Worm (Caenorhabditis elegans): ENCODE data around the gene mrps-10.

The mrps-10 gene

DNA sequence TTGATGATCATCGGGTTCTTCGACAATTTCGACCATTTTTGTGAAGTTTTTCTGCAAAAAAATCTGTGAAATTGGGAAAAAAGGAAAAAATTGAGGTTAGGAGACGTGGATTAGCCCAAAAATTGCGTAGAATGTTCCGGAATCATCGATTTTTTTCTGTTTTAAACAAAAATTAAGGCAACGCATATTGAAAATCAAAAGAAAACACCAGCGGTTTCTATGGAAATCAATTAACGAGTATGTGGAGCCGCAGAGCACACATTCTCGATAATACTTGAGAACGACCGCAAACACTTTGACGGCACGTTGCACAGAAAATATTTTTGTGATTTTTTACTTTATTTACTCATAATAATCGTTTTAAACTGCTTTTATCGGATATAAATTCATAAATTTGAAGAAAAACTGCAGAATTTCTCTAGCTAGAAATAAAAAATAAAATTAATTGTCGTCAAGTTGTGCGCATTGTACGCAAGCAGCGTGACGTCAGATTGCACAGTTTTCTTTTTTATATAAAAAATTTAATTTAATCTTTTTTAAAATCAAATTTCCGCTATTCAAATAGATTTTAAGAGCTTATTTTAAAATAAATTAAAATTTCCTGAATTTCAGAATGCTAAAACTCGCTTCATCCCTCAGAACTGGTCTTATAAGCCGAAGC lies at the start of gene mrps-10, which contains the start of gene npp-25:
mrps-10 (plus strand) TSS at position 611 of the 661 bp plus-strand sequence.
npp-25 (minus strand) TSS at position 51 of the 661 bp plus-strand sequence.
- no peak for TF ChIP-seq unc-62 (GFP tag; optimal IDR thresholded peaks at IDR 0.05)

DNA sequence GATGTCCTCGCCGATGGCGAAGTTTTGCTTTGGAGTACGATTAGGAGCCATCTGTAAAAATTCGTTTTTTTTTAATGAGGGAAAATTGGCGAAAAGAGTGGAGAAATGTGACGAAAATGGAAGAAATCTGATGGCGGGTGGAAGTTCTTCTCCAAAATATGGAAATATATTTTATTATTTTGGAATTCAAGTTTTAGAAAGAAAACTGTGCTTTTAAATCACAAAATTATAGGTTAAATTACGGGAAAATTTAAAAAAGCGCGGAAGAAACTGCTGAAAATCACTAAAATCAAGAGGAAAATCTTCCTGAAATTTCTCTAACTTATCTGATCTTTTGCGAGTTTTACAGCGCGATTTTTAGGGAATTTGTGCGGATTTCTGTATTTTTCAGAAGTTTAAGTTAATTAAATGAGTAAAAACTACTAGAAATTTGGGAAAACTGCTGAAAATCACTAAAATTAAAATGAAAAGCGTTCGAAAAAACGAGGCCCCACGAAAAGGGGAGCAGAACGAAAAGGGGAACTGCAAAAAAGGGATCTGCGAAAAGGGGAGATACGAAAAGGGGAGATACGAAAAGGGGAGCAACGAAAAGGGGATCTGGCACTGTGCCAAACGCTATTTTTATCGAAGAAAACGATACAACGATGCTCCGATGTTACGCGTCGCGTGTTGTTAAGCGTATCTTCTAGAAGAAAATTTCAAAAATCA lies 48.7 kb upstream of the mrps-10 start, which contains the start of the genes cec-7 and enu-3.5:
cec-7 (minus strand) TSS at position 51 of the 708 bp plus-strand sequence.
enu-3.5 (plus strand) TSS at position 670 of the 708 bp plus-strand sequence.
- TF ChIP-seq unc-62 (GFP tag; optimal IDR thresholded peaks at IDR 0.05), result no peak

DNA sequence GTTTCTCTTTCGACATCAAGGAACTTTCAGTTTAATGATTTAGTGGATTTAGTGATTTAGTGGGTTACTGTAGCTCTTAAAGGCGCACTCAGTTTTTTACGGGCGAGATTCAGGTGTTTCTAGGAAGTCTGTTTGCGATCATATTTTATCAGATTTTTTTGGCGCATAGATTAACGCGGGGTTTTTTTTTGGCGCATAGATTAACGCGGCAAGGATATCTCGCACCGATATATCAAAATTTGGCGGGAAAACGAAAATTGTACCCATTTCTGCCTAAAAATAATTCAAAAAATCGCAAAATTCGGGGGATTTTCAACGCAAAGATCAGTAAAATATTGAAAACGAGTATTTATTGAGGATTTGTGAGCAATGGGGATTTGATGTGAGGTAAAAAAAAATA lies 45.7 kb upstream of the mrps-10 start:
- TF ChIP-seq unc-62 (GFP tag; optimal IDR thresholded peaks at IDR 0.05), result no peak

DNA sequence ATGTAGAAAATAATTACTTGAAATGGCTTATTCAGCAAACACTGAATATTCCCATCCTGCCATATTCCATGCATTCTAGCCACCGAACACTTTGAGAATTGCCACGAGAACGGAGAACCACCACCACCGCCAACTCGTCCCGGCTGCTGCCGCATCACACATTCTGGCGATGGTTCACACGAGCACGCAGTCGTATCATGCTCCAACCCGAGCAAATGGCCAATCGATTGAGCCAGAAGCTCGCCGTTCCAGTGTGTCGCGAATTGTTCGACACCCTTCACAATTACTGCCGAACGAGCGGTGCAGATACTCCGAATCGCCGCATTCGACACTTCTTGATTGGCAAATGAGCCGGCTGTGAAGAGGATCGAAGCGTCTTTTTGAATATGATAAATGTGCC lies 41.2 kb upstream of the mrps-10 start:
- TF ChIP-seq unc-62 (GFP tag; optimal IDR thresholded peaks at IDR 0.05), result no peak

DNA sequence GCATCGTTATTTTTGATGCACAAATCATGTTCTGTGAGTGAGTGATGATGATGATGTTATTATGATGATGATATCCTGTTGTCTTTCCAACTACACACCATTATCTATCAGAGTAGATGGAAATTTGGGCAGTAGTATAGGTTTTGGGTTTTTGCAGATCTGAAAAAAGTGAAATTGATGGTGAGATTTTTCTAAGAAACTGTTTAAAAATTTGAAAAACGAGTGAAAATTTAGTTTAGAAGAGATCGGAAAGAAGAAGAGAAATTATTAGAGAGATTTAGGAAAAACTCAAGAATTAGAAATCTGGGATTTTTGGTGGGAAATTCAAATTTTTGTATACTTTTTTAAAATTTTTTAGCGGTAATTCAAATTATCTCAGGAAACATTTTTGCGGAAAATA lies 34.8 kb upstream of the mrps-10 start, which contains the start of the genes Y37D8A.29 and unc-71:
Y37D8A.29 (minus strand) TSS at position 101 of the 400 bp plus-strand sequence.
unc-71 (minus strand) TSS at position 159 of the 400 bp plus-strand sequence.
- no peak for TF ChIP-seq unc-62 (GFP tag; optimal IDR thresholded peaks at IDR 0.05)

DNA sequence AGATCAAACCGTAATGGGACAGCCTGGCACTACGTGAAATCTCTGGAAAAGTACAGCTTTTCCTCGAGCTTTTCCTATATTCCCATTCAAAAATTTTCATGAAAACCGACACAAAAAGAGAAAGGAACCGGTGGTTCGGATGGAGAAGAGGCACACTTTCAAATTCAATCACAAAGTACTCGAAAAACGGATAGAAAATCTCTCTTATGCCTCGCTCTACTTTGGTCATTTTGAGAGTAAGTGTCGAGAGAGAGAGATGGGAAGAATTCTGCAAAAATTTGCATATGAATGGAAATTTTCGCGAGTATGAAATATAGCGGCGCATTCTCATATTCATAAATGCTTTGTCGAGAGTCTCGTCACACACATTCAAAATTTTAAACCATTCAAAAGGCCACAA lies 33.6 kb upstream of the mrps-10 start:
- no peak for TF ChIP-seq unc-62 (GFP tag; optimal IDR thresholded peaks at IDR 0.05)

DNA sequence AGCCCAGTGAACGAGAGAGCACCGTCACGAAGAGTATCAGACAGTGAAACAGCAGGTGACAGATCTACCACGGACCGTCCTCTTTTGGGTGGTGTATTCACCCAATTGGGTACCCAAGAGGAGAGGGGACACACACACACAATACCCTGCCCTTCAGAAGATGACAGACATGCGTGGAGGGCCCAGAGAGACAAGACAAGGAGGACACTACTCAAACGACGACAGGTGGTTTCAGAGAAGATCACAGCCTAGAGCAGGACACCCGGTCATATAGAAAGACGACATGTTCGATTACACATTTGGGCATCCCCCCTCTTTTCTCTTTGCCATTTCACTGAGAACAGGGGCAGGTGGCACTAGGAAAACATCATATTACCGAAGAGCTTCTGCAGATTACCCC lies 32.1 kb upstream of the mrps-10 start:
- no peak for TF ChIP-seq unc-62 (GFP tag; optimal IDR thresholded peaks at IDR 0.05)

DNA sequence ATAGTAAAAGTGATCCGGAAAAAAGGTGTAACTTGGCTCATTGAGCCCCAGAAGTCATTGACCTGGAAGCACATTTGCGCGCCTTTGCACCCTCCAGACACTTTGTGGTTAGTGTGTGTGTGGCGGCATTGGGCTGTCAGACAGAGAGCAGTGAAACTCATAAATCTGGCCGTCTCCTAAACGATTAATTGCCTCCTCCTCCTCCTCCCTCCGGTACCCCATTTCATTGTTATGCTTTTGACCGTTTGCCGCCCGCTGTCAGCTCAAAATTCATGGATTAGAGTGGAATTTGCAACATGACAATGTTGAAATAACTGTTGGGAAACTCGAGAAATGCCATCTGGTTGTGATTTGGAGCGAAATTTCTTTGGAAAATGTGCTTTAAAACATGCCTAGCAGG lies 22.3 kb upstream of the mrps-10 start:
- no peak for TF ChIP-seq unc-62 (GFP tag; optimal IDR thresholded peaks at IDR 0.05)

DNA sequence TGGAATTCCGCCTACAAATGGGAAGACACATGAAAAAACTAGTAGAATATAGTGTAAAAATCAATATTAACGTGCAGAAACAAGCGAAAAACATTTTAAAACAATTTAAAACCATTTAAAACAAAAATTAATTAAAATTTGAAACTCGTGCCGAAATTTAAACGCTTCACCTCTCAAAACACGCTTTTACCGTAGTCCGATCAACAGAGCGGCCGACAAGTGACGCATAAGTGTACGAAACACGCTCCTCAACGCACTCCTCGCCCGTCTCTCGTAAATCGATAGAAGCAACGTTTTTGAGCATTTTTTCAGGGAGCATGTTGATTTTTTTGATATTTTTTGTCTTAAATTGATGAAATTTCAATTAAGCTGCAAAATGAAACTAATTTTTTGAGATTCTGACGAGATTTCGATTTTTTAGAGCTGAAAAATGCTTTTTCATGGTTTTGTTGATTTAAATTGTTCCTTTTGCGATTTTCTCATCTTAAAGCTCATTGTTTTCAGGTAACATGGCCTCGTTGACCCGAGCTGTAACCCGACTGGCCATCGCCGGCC lies 21.3 kb upstream of the mrps-10 start, which contains the start of gene cox-5A:
cox-5A (plus strand) TSS at position 505 of the 555 bp plus-strand sequence.
- TF ChIP-seq unc-62 (GFP tag; optimal IDR thresholded peaks at IDR 0.05), result no peak

DNA sequence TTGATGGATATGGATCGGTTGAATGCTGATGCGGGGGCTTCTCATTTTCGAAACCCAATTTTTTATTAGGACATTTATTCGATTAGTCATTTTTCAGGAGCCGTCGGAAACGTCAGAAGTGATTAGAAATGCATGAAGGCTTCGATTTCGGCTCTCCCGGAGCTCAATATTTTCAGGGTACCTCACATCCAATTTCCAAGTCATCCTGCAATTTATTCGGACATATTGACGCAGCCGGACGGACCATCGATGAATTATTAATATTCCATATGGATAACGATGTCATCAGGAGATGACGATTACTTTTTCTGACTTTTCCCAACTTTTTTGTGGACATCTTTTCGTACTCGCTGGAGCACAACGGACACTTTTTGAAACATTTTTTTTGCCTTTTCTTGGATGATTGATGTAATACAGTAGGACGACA lies 19.7 kb upstream of the mrps-10 start:
- no peak for TF ChIP-seq unc-62 (GFP tag; optimal IDR thresholded peaks at IDR 0.05)

DNA sequence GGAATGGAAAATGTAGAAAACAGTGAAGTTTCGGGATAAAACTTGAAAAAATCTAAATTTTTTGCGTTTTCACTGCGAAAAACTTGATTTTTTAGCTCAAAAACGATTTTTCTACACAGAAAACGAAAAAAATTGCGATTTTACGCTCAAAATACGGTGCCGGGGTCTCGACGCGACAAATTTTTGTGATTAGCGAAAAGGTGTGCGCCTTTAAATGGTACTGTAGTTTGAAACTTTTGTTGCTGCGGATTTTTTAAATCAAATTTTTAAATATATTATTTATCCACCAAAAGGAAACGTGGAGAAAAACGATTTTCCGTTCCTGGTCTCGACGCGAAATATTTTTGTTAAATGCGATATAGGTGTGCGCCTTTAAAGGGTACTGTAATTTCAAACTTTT lies 19.1 kb upstream of the mrps-10 start:
- no peak for TF ChIP-seq unc-62 (GFP tag; optimal IDR thresholded peaks at IDR 0.05)

DNA sequence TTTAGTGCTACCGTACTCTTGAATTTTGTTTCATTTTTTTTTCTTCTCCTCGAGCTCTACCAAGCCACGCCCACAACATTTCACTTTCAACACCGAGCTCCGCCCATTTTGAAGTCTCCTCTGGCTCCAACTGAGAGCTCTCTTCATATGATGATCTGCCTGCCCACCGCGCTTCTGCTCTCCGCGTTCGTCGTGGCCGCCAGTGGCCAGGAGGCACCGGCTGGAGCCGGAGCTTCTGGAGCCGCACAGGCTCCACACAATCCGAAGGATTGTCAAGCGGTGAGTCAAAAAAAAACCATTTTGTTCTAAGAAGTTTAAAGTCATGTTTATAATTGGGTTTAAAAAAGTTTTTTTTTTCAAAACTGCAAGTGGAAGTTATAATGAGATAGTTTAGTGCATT lies 16.0 kb upstream of the mrps-10 start, which contains the start of gene flp-14:
flp-14 (plus strand) TSS at position 146 of the 400 bp plus-strand sequence.
- TF ChIP-seq unc-62 (GFP tag; optimal IDR thresholded peaks at IDR 0.05), result no peak

DNA sequence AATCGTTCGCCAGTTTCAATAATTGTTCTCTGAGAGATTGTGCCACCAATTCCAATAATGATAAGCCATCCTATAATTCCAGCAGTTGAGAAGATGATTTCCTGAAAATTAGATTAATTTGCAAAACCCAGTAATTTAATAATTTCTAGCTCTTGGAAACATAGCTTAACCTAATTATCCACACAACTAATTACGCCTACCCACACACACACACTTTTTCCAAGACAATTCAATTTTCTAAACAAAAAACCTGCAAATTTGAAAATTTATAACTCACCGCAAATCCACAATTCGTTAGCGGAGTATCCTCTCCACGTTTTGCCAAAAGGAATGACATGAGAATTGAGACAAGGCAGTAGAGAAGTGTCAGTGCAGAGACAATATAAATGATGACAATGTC lies 9.9 kb upstream of the mrps-10 start:
- TF ChIP-seq unc-62 (GFP tag; optimal IDR thresholded peaks at IDR 0.05), result no peak

DNA sequence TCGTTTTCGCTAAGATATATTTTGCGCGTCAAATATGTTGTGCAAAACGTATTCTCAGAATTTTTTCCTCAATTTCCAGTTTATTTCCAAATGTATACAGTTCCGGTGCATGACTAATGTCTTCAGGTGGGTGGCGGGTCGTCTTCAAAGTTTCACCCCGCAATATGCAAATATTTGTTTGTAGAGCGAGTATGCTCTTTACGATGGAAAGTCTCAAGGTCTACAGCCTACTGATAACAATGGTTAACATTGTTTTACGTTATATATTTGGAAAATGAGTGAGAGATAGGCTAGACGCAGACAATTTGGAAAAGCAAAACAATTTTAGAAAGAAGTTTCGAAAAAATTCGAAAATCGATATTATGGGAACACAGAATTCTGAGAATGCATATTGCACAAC lies 8.5 kb upstream of the mrps-10 start:
- no peak for TF ChIP-seq unc-62 (GFP tag; optimal IDR thresholded peaks at IDR 0.05)

DNA sequence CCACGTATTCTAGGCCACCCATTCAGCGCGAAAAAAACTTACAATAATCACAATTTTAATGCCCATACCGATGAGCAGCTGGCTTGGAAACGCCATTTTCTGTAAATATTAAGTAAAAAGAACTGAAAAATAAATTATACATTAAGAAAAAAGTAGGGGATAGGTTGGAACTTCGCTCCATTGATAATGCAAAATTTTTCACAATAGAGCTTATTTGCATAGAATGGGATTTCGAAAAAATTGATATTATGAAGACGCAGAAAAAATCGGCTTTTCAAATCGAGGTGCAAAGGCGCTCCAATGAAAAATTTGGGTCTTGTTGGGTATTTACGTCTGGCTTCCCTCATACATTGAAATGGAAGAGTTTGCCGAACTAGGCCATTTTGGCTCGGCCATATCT lies 7.8 kb upstream of the mrps-10 start, which contains the start of gene Y37D8A.16:
Y37D8A.16 (minus strand) TSS at position 101 of the 400 bp plus-strand sequence.
- no peak for TF ChIP-seq unc-62 (GFP tag; optimal IDR thresholded peaks at IDR 0.05)

DNA sequence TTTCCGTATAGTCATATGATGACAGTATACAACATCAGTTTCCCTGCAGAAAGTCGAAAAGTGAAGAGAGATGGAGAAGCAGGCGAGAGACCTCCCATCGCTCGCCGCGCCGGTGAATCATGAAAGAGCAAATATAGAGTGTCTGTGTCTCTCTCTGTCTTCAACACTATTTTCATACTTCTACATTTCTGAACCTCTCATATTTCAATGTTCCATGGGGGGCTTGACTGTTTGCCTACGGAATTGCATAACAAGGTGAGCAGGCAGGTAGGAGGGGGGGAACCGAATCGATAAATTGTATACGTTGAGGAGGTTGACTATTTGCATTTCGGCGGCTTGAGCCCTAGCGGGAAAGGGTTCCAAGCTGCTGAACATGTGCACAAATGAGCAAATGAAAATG lies 6.5 kb upstream of the mrps-10 start:
- no peak for TF ChIP-seq unc-62 (GFP tag; optimal IDR thresholded peaks at IDR 0.05)
